Worm (Caenorhabditis elegans) whole organism, mixed stage, embryonic: ENCODE data around the gene msp-76.

Source experiments
- ceh-39 ChIP-seq: fragments of 150-350 bp; optimal IDR thresholded peaks from 2 replicates; lab custom pipeline; 2014; ENCODE audit warnings: missing biosample characterization, missing genetic modification characterization
- ceh-83 ChIP-seq: fragments of 200-800 bp; sonication (Bioruptor generic); optimal IDR thresholded peaks from 2 replicates; lab custom pipeline; 2018; ENCODE audit warnings: mild to moderate bottlenecking, missing genetic modification characterization, missing compliant biosample characterization
- ces-1 ChIP-seq: fragments of 150-350 bp; optimal IDR thresholded peaks from 2 replicates; lab custom pipeline; 2014; ENCODE audit warnings: missing biosample characterization, missing genetic modification reagents, missing genetic modification characterization
- elt-1 ChIP-seq: sonication (generic microtip); optimal IDR thresholded peaks from 2 replicates; lab custom pipeline; 2017; ENCODE audit warnings: missing genetic modification characterization, mild to moderate bottlenecking, missing compliant biosample characterization, antibody characterized with exemption, moderate library complexity, borderline replicate concordance; ENCODE audit not compliant: insufficient read depth
- elt-3 ChIP-seq: fragments of 150-350 bp; optimal IDR thresholded peaks from 2 replicates; lab custom pipeline; 2014; ENCODE audit warnings: missing biosample characterization, missing genetic modification characterization
- ham-2 ChIP-seq: fragments of 200-800 bp; sonication (Bioruptor generic); optimal IDR thresholded peaks from 2 replicates; lab custom pipeline; 2018; ENCODE audit warnings: mild to moderate bottlenecking, missing genetic modification characterization, missing compliant biosample characterization
- lin-13 ChIP-seq: fragments of 150-350 bp; optimal IDR thresholded peaks from 2 replicates; lab custom pipeline; 2014; ENCODE audit warnings: missing biosample characterization, missing genetic modification characterization
- nhr-12 ChIP-seq: fragments of 150-350 bp; optimal IDR thresholded peaks from 2 replicates; lab custom pipeline; 2014; ENCODE audit warnings: missing biosample characterization, missing genetic modification characterization
- pha-4 ChIP-seq: fragments of 150-350 bp; optimal IDR thresholded peaks from 2 replicates; lab custom pipeline; 2018; ENCODE audit warnings: missing biosample characterization, missing genetic modification reagents, missing genetic modification characterization
- unc-39 ChIP-seq: fragments of 150-350 bp; optimal IDR thresholded peaks from 2 replicates; lab custom pipeline; 2014; ENCODE audit warnings: missing biosample characterization, missing genetic modification characterization
- unc-62 ChIP-seq: fragments of 150-350 bp; optimal IDR thresholded peaks from 2 replicates; lab custom pipeline; 2014; ENCODE audit warnings: missing biosample characterization, missing genetic modification reagents, missing genetic modification characterization
- ztf-11 ChIP-seq: fragments of 150-350 bp; optimal IDR thresholded peaks from 2 replicates; lab custom pipeline; 2014; ENCODE audit warnings: missing biosample characterization, missing genetic modification characterization

- TF ChIP-seq ces-1 (GFP tag; lab: Kevin White, UChicago) (no peak), ham-2 (GFP tag; lab: Kevin White, UChicago) (no peak), unc-62 (GFP tag; lab: Kevin White, UChicago) (no peak), ztf-11 (no peak), pha-4 (tag; lab: Kevin White, UChicago) (no peak), ceh-83 (GFP tag; lab: Kevin White, UChicago) (no peak), elt-3 (tag; lab: Kevin White, UChicago) (no peak), nhr-12 (tag; lab: Kevin White, UChicago) (no peak), ceh-39 (tag; lab: Kevin White, UChicago) (no peak), lin-13 (tag; lab: Kevin White, UChicago) (no peak), elt-1 (tag; lab: Kevin White, UChicago) (no peak), unc-39 (tag; lab: Kevin White, UChicago) (no peak)
Measured at ce11 chrIV:9653184-9653583, 35.6 kb upstream of the msp-76 start, which contains the start of gene F58G6.3.
